Worm (Caenorhabditis elegans): ENCODE data around the gene Y54G11A.17.

ce11 chrII:14361719-14362118, 12.5 kb upstream of the Y54G11A.17 start, which contains the start of gene tebp-1:
- no peak for TF ChIP-seq R02D3.7 (tag; optimal IDR thresholded peaks at IDR 0.05)
- no peak for TF ChIP-seq lin-13 (GFP tag; optimal IDR thresholded peaks at IDR 0.05)
- no peak for TF ChIP-seq egl-27 (tag; optimal IDR thresholded peaks at IDR 0.05)
- no peak for TF ChIP-seq snpc-4 (tag; optimal IDR thresholded peaks at IDR 0.05)
- TF ChIP-seq ceh-82 (tag; optimal IDR thresholded peaks at IDR 0.05), result no peak
- no peak for TF ChIP-seq elt-3 (tag; optimal IDR thresholded peaks at IDR 0.05)
- no peak for TF ChIP-seq ZK546.5 (tag; optimal IDR thresholded peaks at IDR 0.05)
- TF ChIP-seq nhr-21 (tag; optimal IDR thresholded peaks at IDR 0.05), result no peak
- no peak for TF ChIP-seq skn-1 (tag; optimal IDR thresholded peaks at IDR 0.05)
- TF ChIP-seq unc-55 (GFP tag; optimal IDR thresholded peaks at IDR 0.05), result no peak
- no peak for TF ChIP-seq ceh-16 (tag; optimal IDR thresholded peaks at IDR 0.05)
- TF ChIP-seq dmd-4 (tag; optimal IDR thresholded peaks at IDR 0.05), result no peak
- no peak for TF ChIP-seq nhr-6 (tag; optimal IDR thresholded peaks at IDR 0.05)
- TF ChIP-seq unc-62 (GFP tag; optimal IDR thresholded peaks at IDR 0.05), result no peak
